Worm (Caenorhabditis elegans) whole organism, L4 larva: Measurements from ENCODE around the gene ops-1.

Source experiments
- ama-1 ChIP-seq: fragments of 150-350 bp; optimal IDR thresholded peaks from 2 replicates; lab custom pipeline; 2014; ENCODE audit warnings: inconsistent platforms, mixed read lengths
- cey-2 ChIP-seq: sonication (generic microtip); optimal IDR thresholded peaks from 3 replicates; lab custom pipeline; 2017; ENCODE audit warnings: missing genetic modification characterization, mild to moderate bottlenecking, missing compliant biosample characterization, antibody characterized with exemption, borderline replicate concordance; ENCODE audit not compliant: insufficient read depth
- daf-19 ChIP-seq: fragments of 200-800 bp; sonication (Bioruptor generic); conservative IDR thresholded peaks from 2 replicates; pipeline ENCODE4 v1.3.6; 2022; ENCODE audit warnings: missing genetic modification characterization, missing compliant biosample characterization
- dve-1 ChIP-seq: sonication (generic microtip); optimal IDR thresholded peaks from 2 replicates; lab custom pipeline; 2017; ENCODE audit warnings: antibody characterized with exemption, mild to moderate bottlenecking, missing genetic modification characterization, missing compliant biosample characterization; ENCODE audit not compliant: insufficient read depth
- lin-13 ChIP-seq: fragments of 150-350 bp; optimal IDR thresholded peaks from 2 replicates; lab custom pipeline; 2014; ENCODE audit warnings: missing biosample characterization, missing genetic modification reagents, missing genetic modification characterization
- lin-15B ChIP-seq: fragments of 150-350 bp; sonication (generic microtip); optimal IDR thresholded peaks from 3 replicates; lab custom pipeline; 2014; ENCODE audit warnings: missing biosample characterization, missing genetic modification characterization
- mep-1 ChIP-seq: fragments of 150-350 bp; sonication (generic microtip); optimal IDR thresholded peaks from 3 replicates; lab custom pipeline; 2014; ENCODE audit warnings: missing biosample characterization, missing genetic modification characterization
- pqm-1 ChIP-seq: sonication (generic microtip); optimal IDR thresholded peaks from 2 replicates; lab custom pipeline; 2017; ENCODE audit warnings: missing biosample characterization, missing genetic modification characterization
- tag-97 ChIP-seq: fragments of 200-800 bp; sonication (Bioruptor generic); IDR thresholded peaks from 2 replicates; pipeline ENCODE4 v1.3.6; 2022; ENCODE audit warnings: missing genetic modification characterization, missing compliant biosample characterization
- unc-62 ChIP-seq, 3 experiments: fragments of 150-350 bp in 1 of 3; sonication (generic microtip); optimal IDR thresholded peaks in 2 of 3; peaks in 1 of 3; 1 replicate in 1 of 3; 2 replicates in 2 of 3; lab custom pipeline; 2014 to 2017; ENCODE audit warnings: missing biosample characterization in 3 of 3, missing genetic modification characterization in 3 of 3, missing genetic modification reagents in 3 of 3, missing genotype in 1 of 3

ce11 chrIV:6263244-6263643, 20.9 kb downstream of the ops-1 start, which contains the start of gene srv-28:
- TF ChIP-seq cey-2 (tag; lab: Kevin White, UChicago) (no peak), tag-97 (GFP tag; lab: Robert Waterston, UW) (no peak), mep-1 (tag; lab: Kevin White, UChicago) (no peak), unc-62 (GFP tag; optimal IDR thresholded peaks at IDR 0.05 in 1 of 2; lab: Kevin White, UChicago) (peak in 1 of 2 experiments; percentile 33), unc-62 (tag; optimal IDR thresholded peaks at IDR 0.05; lab: Kevin White, UChicago) (no peak), lin-13 (GFP tag; lab: Kevin White, UChicago) (no peak), pqm-1 (tag; lab: Kevin White, UChicago) (no peak), ama-1 (no peak), dve-1 (no peak), daf-19 (GFP tag; lab: Robert Waterston, UW) (no peak), lin-15B (tag; lab: Kevin White, UChicago) (no peak)
